Fruit fly (Drosophila melanogaster) whole organism, embryonic: Measurements from ENCODE around the gene CG42826.

Experiments used
- Ada2b ChIP-seq: fragments of 200-800 bp; sonication (Bioruptor generic); IDR thresholded peaks from 2 replicates; pipeline ENCODE4 v1.3.6; 2022; ENCODE audit warnings: missing biosample characterization, missing genetic modification characterization
- Asciz ChIP-seq: fragments of 200-800 bp; sonication (Bioruptor generic); optimal IDR thresholded peaks from 2 replicates; lab custom pipeline; 2017; ENCODE audit warnings: missing biosample characterization, mild to moderate bottlenecking, missing genetic modification characterization, missing genetic modification reagents
- CG11504 ChIP-seq: fragments of 200-800 bp; sonication (Bioruptor generic); optimal IDR thresholded peaks from 3 replicates; lab custom pipeline; 2019; ENCODE audit warnings: missing biosample characterization, mild to moderate bottlenecking, missing genetic modification characterization, moderate library complexity
- CG11560 ChIP-seq: fragments of 200-800 bp; sonication (Bioruptor generic); IDR thresholded peaks from 3 replicates; pipeline ENCODE4 v1.3.6; 2022; ENCODE audit warnings: missing biosample characterization, missing genetic modification characterization
- CG11723 ChIP-seq: fragments of 200-800 bp; sonication (Bioruptor generic); optimal IDR thresholded peaks from 2 replicates; lab custom pipeline; 2017; ENCODE audit warnings: missing biosample characterization, mild to moderate bottlenecking, missing genetic modification characterization
- CG12104 ChIP-seq: fragments of 200-800 bp; sonication (Bioruptor generic); optimal IDR thresholded peaks from 3 replicates; lab custom pipeline; 2016; ENCODE audit warnings: missing biosample characterization, missing genetic modification characterization
- CG1233 ChIP-seq: fragments of 200-800 bp; sonication (Bioruptor generic); optimal IDR thresholded peaks from 4 replicates; lab custom pipeline; 2018; ENCODE audit warnings: missing biosample characterization, mild to moderate bottlenecking, missing genetic modification characterization
- CG15269 ChIP-seq: fragments of 200-800 bp; sonication (Bioruptor generic); optimal IDR thresholded peaks from 2 replicates; lab custom pipeline; 2018; ENCODE audit warnings: missing biosample characterization, mild to moderate bottlenecking, missing genetic modification characterization, moderate library complexity
- CG1529 ChIP-seq: fragments of 200-800 bp; sonication (Bioruptor generic); optimal IDR thresholded peaks from 3 replicates; lab custom pipeline; 2018; ENCODE audit warnings: missing biosample characterization, missing genetic modification characterization
- CG15479 ChIP-seq: fragments of 200-800 bp; sonication (Bioruptor generic); optimal IDR thresholded peaks from 3 replicates; lab custom pipeline; 2019; ENCODE audit warnings: missing biosample characterization, mild to moderate bottlenecking, missing genetic modification characterization, moderate library complexity
- CG2678 ChIP-seq: fragments of 200-800 bp; sonication (Bioruptor generic); optimal IDR thresholded peaks from 3 replicates; lab custom pipeline; 2019; ENCODE audit warnings: missing biosample characterization, mild to moderate bottlenecking, missing genetic modification characterization, moderate library complexity
- CG3407 ChIP-seq: fragments of 200-800 bp; sonication (Bioruptor generic); optimal IDR thresholded peaks from 2 replicates; lab custom pipeline; 2018; ENCODE audit warnings: missing biosample characterization, mild to moderate bottlenecking, missing genetic modification characterization
- CG3726 ChIP-seq: fragments of 200-800 bp; sonication (Bioruptor generic); IDR thresholded peaks from 3 replicates; pipeline ENCODE4, ENCODE4 v1.3.6; 2022; ENCODE audit warnings: missing biosample characterization, missing genetic modification characterization
- CG3847 ChIP-seq: fragments of 200-800 bp; sonication (Bioruptor generic); IDR thresholded peaks from 2 replicates; pipeline ENCODE4 v1.3.6; 2022; ENCODE audit warnings: missing biosample characterization, missing genetic modification characterization
- CG7271 ChIP-seq: fragments of 200-800 bp; sonication (Bioruptor generic); optimal IDR thresholded peaks from 2 replicates; lab custom pipeline; 2018; ENCODE audit warnings: missing biosample characterization, mild to moderate bottlenecking, missing genetic modification characterization, moderate library complexity
- CG7839 ChIP-seq: fragments of 200-800 bp; sonication (Bioruptor generic); optimal IDR thresholded peaks from 3 replicates; lab custom pipeline; 2018; ENCODE audit warnings: missing biosample characterization, mild to moderate bottlenecking, missing genetic modification characterization, moderate library complexity
- CG9876 ChIP-seq: fragments of 200-800 bp; sonication (Bioruptor generic); optimal IDR thresholded peaks from 2 replicates; lab custom pipeline; 2016; ENCODE audit warnings: missing biosample characterization, missing genetic modification characterization
- CTCF ChIP-seq: fragments of 200-800 bp; sonication (Bioruptor generic); optimal IDR thresholded peaks from 2 replicates; lab custom pipeline; 2017; ENCODE audit warnings: missing biosample characterization, mild to moderate bottlenecking, missing genetic modification characterization, moderate library complexity
- CoRest ChIP-seq: fragments of 200-800 bp; sonication (Bioruptor generic); optimal IDR thresholded peaks from 3 replicates; lab custom pipeline; 2018; ENCODE audit warnings: missing biosample characterization, mild to moderate bottlenecking, missing genetic modification characterization, moderate library complexity
- Dp ChIP-seq: fragments of 200-800 bp; sonication (Bioruptor generic); optimal IDR thresholded peaks from 2 replicates; lab custom pipeline; 2018; ENCODE audit warnings: missing biosample characterization, mild to moderate bottlenecking, missing genetic modification characterization, moderate library complexity
- Ets97D ChIP-seq: fragments of 200-800 bp; sonication (Bioruptor generic); optimal IDR thresholded peaks from 3 replicates; lab custom pipeline; 2016; ENCODE audit warnings: missing biosample characterization, missing genetic modification characterization
- HLH3B ChIP-seq: fragments of 200-800 bp; sonication (Bioruptor generic); IDR thresholded peaks from 2 replicates; pipeline ENCODE4 v1.3.6; 2022; ENCODE audit warnings: missing biosample characterization, missing genetic modification characterization
- HLH54F ChIP-seq: fragments of 200-800 bp; sonication (Bioruptor generic); optimal IDR thresholded peaks from 3 replicates; lab custom pipeline; 2016; ENCODE audit warnings: missing biosample characterization, missing genetic modification characterization
- Hr51 ChIP-seq, 2 experiments: fragments of 200-800 bp; sonication (Bioruptor generic); optimal IDR thresholded peaks; 2 replicates in 1 of 2; 3 replicates in 1 of 2; lab custom pipeline; 2016 to 2018; ENCODE audit warnings: missing biosample characterization in 2 of 2, missing genetic modification characterization in 2 of 2, mild to moderate bottlenecking in 1 of 2, moderate library complexity in 1 of 2
- Hr78 ChIP-seq, 2 experiments: fragments of 200-800 bp in 1 of 2; fragments of >200 bp in 1 of 2; sonication (Bioruptor generic) in 1 of 2; optimal IDR thresholded peaks; 2 replicates each; lab custom pipeline; 2017 to 2019; ENCODE audit warnings: missing biosample characterization in 2 of 2, missing genetic modification characterization in 2 of 2, mild to moderate bottlenecking in 1 of 2, moderate library complexity in 1 of 2
- Oli ChIP-seq: fragments of 200-800 bp; sonication (Bioruptor generic); optimal IDR thresholded peaks from 2 replicates; lab custom pipeline; 2018; ENCODE audit warnings: missing biosample characterization, mild to moderate bottlenecking, missing genetic modification characterization, moderate library complexity
- Ptx1 ChIP-seq: fragments of 200-800 bp; sonication (Bioruptor generic); IDR thresholded peaks from 2 replicates; pipeline ENCODE4 v1.3.6; 2022; ENCODE audit warnings: missing biosample characterization, missing genetic modification characterization
- Rfx ChIP-seq: fragments of 200-800 bp; sonication (Bioruptor generic); IDR thresholded peaks from 2 replicates; pipeline ENCODE4 v1.3.6; 2022; ENCODE audit warnings: missing biosample characterization, missing genetic modification characterization
- Six4 ChIP-seq: fragments of 200-800 bp; sonication (Bioruptor generic); optimal IDR thresholded peaks from 2 replicates; lab custom pipeline; 2016; ENCODE audit warnings: missing biosample characterization, missing genetic modification characterization
- Taf1 ChIP-seq: fragments of 200-800 bp; sonication (Bioruptor generic); IDR thresholded peaks from 2 replicates; pipeline ENCODE4 v1.3.6; 2022; ENCODE audit warnings: missing biosample characterization, missing genetic modification characterization
- Trl ChIP-seq, 3 experiments: fragments of >200 bp in 2 of 3; fragments of 200-800 bp in 1 of 3; sonication (Bioruptor generic) in 1 of 3; optimal IDR thresholded peaks; 2 replicates in 1 of 3; 3 replicates in 2 of 3; lab custom pipeline; 2016 to 2017; ENCODE audit warnings: missing biosample characterization in 1 of 3, missing genetic modification characterization in 1 of 3
- ase ChIP-seq: fragments of 200-800 bp; sonication (Bioruptor generic); IDR thresholded peaks from 3 replicates; pipeline ENCODE4 v1.3.6; 2022; ENCODE audit warnings: missing biosample characterization, missing genetic modification characterization
- croc ChIP-seq: fragments of 200-800 bp; sonication (Bioruptor generic); conservative IDR thresholded peaks from 3 replicates; pipeline ENCODE4 v1.3.6; 2022; ENCODE audit warnings: missing biosample characterization, missing genetic modification characterization
- danr ChIP-seq: fragments of 200-800 bp; sonication (Bioruptor generic); IDR thresholded peaks from 2 replicates; pipeline ENCODE4 v1.3.6; 2022; ENCODE audit warnings: missing biosample characterization, missing genetic modification characterization
- dati ChIP-seq: fragments of 200-800 bp; sonication (Bioruptor generic); IDR thresholded peaks from 2 replicates; pipeline ENCODE4 v1.3.6; 2022; ENCODE audit warnings: missing biosample characterization, missing genetic modification characterization
- dmrt99B ChIP-seq: fragments of 200-800 bp; sonication (Bioruptor generic); optimal IDR thresholded peaks from 2 replicates; lab custom pipeline; 2018; ENCODE audit warnings: missing biosample characterization, mild to moderate bottlenecking, missing genetic modification characterization, moderate library complexity
- dysf ChIP-seq: fragments of 200-800 bp; sonication (Bioruptor generic); IDR thresholded peaks from 3 replicates; pipeline ENCODE4 v1.3.6; 2022; ENCODE audit warnings: missing biosample characterization, missing genetic modification characterization
- fd96Cb ChIP-seq: fragments of 200-800 bp; sonication (Bioruptor generic); optimal IDR thresholded peaks from 2 replicates; lab custom pipeline; 2018; ENCODE audit warnings: missing biosample characterization, mild to moderate bottlenecking, missing genetic modification characterization, moderate library complexity
- gcm2 ChIP-seq: fragments of 200-800 bp; sonication (Bioruptor generic); optimal IDR thresholded peaks from 2 replicates; lab custom pipeline; 2016; ENCODE audit warnings: missing biosample characterization, missing genetic modification characterization
- gem ChIP-seq: fragments of 200-800 bp; sonication (Bioruptor generic); optimal IDR thresholded peaks from 2 replicates; lab custom pipeline; 2019; ENCODE audit warnings: missing biosample characterization, mild to moderate bottlenecking, missing genetic modification characterization, moderate library complexity
- h ChIP-seq: fragments of >200 bp; optimal IDR thresholded peaks from 2 replicates; lab custom pipeline; 2017
- mirr ChIP-seq: fragments of 200-800 bp; sonication (Bioruptor generic); optimal IDR thresholded peaks from 3 replicates; lab custom pipeline; 2018; ENCODE audit warnings: missing biosample characterization, mild to moderate bottlenecking, missing genetic modification characterization
- nmo ChIP-seq: fragments of 200-800 bp; sonication (Bioruptor generic); optimal IDR thresholded peaks from 2 replicates; lab custom pipeline; 2018; ENCODE audit warnings: missing biosample characterization, mild to moderate bottlenecking, missing genetic modification characterization, moderate library complexity
- pan ChIP-seq, 4 experiments: fragments of >200 bp in 3 of 4; fragments of 200-800 bp in 1 of 4; sonication (Bioruptor generic) in 1 of 4; optimal IDR thresholded peaks in 3 of 4; IDR thresholded peaks in 1 of 4; 2 replicates each; pipeline versions ENCODE4 v1.3.6 to Lab custom; 2017 to 2022; ENCODE audit warnings: missing biosample characterization in 2 of 4, missing genetic modification characterization in 2 of 4, mixed read lengths in 1 of 4
- prd ChIP-seq, 3 experiments: fragments of >200 bp in 2 of 3; fragments of 200-800 bp in 1 of 3; sonication (Bioruptor generic) in 1 of 3; optimal IDR thresholded peaks in 2 of 3; IDR thresholded peaks in 1 of 3; 2 replicates in 2 of 3; 3 replicates in 1 of 3; pipeline versions ENCODE4 v1.3.6 to Lab custom; 2017 to 2022; ENCODE audit warnings: missing biosample characterization in 1 of 3, missing genetic modification characterization in 1 of 3
- row ChIP-seq: fragments of 200-800 bp; sonication (Bioruptor generic); IDR thresholded peaks from 3 replicates; pipeline ENCODE4 v1.3.6; 2022; ENCODE audit warnings: missing biosample characterization, missing genetic modification characterization
- run ChIP-seq: fragments of 200-800 bp; sonication (Bioruptor generic); optimal IDR thresholded peaks from 3 replicates; lab custom pipeline; 2018; ENCODE audit warnings: missing biosample characterization, mild to moderate bottlenecking, missing genetic modification characterization
- sisA ChIP-seq: fragments of 200-800 bp; sonication (Bioruptor generic); IDR thresholded peaks from 2 replicates; pipeline ENCODE4 v1.3.6; 2022; ENCODE audit warnings: missing biosample characterization, missing genetic modification characterization
- z ChIP-seq: fragments of 200-800 bp; sonication (Bioruptor generic); IDR thresholded peaks from 3 replicates; pipeline ENCODE4 v1.3.6; 2022; ENCODE audit warnings: missing biosample characterization, missing genetic modification characterization

The CG42826 gene

DNA sequence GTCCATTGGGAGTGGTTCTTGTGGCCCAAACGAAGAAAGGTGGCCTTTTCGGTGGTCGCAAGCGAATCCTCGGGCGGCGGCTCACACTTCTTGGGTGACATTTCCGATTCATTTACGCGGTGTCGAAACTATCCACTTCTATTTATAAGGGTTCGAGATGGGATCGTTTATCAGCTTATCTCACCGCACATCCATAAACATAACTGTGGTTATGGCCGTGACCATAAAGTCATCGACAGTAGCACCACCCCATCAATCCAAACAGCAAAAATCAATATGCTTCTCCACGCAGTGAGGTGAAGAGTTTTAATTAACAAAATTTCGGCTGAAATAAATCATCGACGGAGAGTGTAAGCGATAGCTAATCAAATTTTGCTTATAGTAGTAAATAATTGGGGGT is at the start of gene CG42826:
Gene CG42826 (minus strand): TSS at position 101 of the 400 bp plus-strand sequence.
- TF ChIP-seq Asciz (GFP tag; lab: Kevin White, UChicago) = no peak
- no peak for TF ChIP-seq HLH54F
- TF ChIP-seq danr = no peak
- TF ChIP-seq CG3726 = no peak
- no peak for TF ChIP-seq CTCF (GFP tag; lab: Kevin White, UChicago)
- no peak for TF ChIP-seq CG11723 (GFP tag; lab: Kevin White, UChicago)
- no peak for TF ChIP-seq run (tag; lab: Kevin White, UChicago)
- TF ChIP-seq h = no peak
- no peak for TF ChIP-seq z (GFP tag; lab: Robert Waterston, UW)
- TF ChIP-seq sisA = no peak
- no peak for TF ChIP-seq Six4 (GFP tag; lab: Kevin White, UChicago)
- TF ChIP-seq mirr (GFP tag; lab: Kevin White, UChicago) = no peak
- no peak for TF ChIP-seq CoRest

DNA sequence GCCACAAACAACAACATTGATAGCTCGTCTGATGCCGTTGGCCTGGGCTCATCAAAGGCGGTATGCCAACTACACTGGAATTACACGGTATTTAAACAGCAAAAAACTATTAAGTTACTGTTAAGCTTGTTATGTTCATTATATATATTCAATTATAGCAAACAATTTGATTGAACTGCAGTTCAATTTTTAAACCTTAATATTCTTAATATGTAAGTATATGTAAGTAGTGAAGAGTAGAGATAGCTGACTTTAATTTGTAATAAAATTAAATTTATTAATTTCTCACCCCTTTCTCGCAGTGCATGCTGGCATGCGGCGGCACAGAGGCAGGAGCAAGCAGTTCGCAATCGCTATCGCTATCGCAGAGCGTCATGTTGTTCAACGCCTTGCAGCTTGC is 9.7 kb upstream of the CG42826 start:
- TF ChIP-seq CG11560 = 0 out of 3 replicates have a peak, but pooled peaks have one; percentile 8
- TF ChIP-seq Ptx1 (GFP tag; lab: Robert Waterston, UW) = peak; percentile 51; the same call in 1 of the 2 replicates
- peak; percentile 35 for TF ChIP-seq CG7839 (tag; lab: Kevin White, UChicago)
- TF ChIP-seq Rfx (GFP tag; lab: Robert Waterston, UW) = peak; percentile 26; the same call in 1 of the 2 replicates
- TF ChIP-seq CG2678 = peak; percentile 42
- 0 out of 3 replicates have a peak, but pooled peaks have one; percentile 25 for TF ChIP-seq ase (GFP tag; lab: Robert Waterston, UW)
- TF ChIP-seq Hr78 (GFP tag; optimal IDR thresholded peaks at IDR 0.05; lab: Kevin White, UChicago) = peak in 1 of 2 experiments; percentile 18
- no peak for TF ChIP-seq pan (optimal IDR thresholded peaks at IDR 0.05; lab: Kevin White, UChicago)
- peak in 1 of 2 experiments; percentile 57 for TF ChIP-seq pan (GFP tag; optimal IDR thresholded peaks at IDR 0.05 in 1 of 2, IDR thresholded peaks at IDR 0.05 in 1 of 2)
- TF ChIP-seq CG1233 (GFP tag; lab: Kevin White, UChicago) = peak; percentile 18
- peak; percentile 17 for TF ChIP-seq dmrt99B (tag; lab: Kevin White, UChicago)
- TF ChIP-seq fd96Cb = peak; percentile 7
- peak; percentile 34 for TF ChIP-seq gem
- TF ChIP-seq Dp (GFP tag; lab: Kevin White, UChicago) = no peak
- TF ChIP-seq nmo (GFP tag; lab: Kevin White, UChicago) = peak; percentile 2
- no peak for TF ChIP-seq Ets97D (GFP tag; lab: Kevin White, UChicago)
- TF ChIP-seq Taf1 (GFP tag; lab: Robert Waterston, UW) = no peak
- peak in 1 of 2 experiments; percentile 22 for TF ChIP-seq Hr51 (GFP tag; optimal IDR thresholded peaks at IDR 0.05; lab: Kevin White, UChicago)
- 0 out of 2 replicates have a peak, but pooled peaks have one; percentile 9 for TF ChIP-seq CG3847 (GFP tag; lab: Robert Waterston, UW)
- peak; percentile 25; the same call in 1 of the 3 replicates for TF ChIP-seq croc
- TF ChIP-seq CG15479 (GFP tag; lab: Kevin White, UChicago) = no peak
- peak; percentile 42; the same call in 2 of the 3 replicates for TF ChIP-seq dysf
- peak; percentile 20 for TF ChIP-seq CoRest
- TF ChIP-seq CG1529 = no peak
- no peak for TF ChIP-seq prd (optimal IDR thresholded peaks at IDR 0.05; lab: Kevin White, UChicago)
- TF ChIP-seq prd (GFP tag; IDR thresholded peaks at IDR 0.05; lab: Robert Waterston, UW) = peak; percentile 16; the same call in 1 of the 3 replicates
- no peak for TF ChIP-seq CG7271 (tag; lab: Kevin White, UChicago)
- TF ChIP-seq CG15269 (tag; lab: Kevin White, UChicago) = peak; percentile 35
- peak; percentile 61; the same call in 2 of the 3 replicates for TF ChIP-seq row (GFP tag; lab: Robert Waterston, UW)
- TF ChIP-seq HLH3B = peak; percentile 12; the same call in 1 of the 2 replicates
- no peak for TF ChIP-seq CG3407 (GFP tag; lab: Kevin White, UChicago)
- no peak for TF ChIP-seq Trl (optimal IDR thresholded peaks at IDR 0.05; lab: Kevin White, UChicago)
- no peak for TF ChIP-seq Trl (GFP tag; optimal IDR thresholded peaks at IDR 0.05; lab: Kevin White, UChicago)
- TF ChIP-seq CG9876 (GFP tag; lab: Kevin White, UChicago) = no peak
- TF ChIP-seq Ada2b (GFP tag; lab: Robert Waterston, UW) = peak; percentile 30; the same call in 1 of the 2 replicates
- no peak for TF ChIP-seq gcm2
- TF ChIP-seq CG12104 (GFP tag; lab: Kevin White, UChicago) = peak; percentile 17
- no peak for TF ChIP-seq dati (GFP tag; lab: Robert Waterston, UW)
- peak; percentile 13 for TF ChIP-seq Oli (tag; lab: Kevin White, UChicago)
- TF ChIP-seq CG11504 (tag; lab: Kevin White, UChicago) = peak; percentile 48
